Worm (Caenorhabditis elegans) whole organism, L4 larva: ENCODE results near the gene C02F5.5.

Experiments used
- D1046.2 ChIP-seq: fragments of 200-800 bp; sonication (Bioruptor generic); IDR thresholded peaks from 2 replicates; pipeline ENCODE4 v1.3.6; 2022; ENCODE audit warnings: missing genetic modification characterization, missing compliant biosample characterization
- R02D3.7 ChIP-seq: fragments of 150-350 bp; sonication (generic microtip); optimal IDR thresholded peaks from 3 replicates; lab custom pipeline; 2014; ENCODE audit warnings: missing biosample characterization, missing genetic modification characterization
- Y48G9A.11 ChIP-seq: fragments of 200-800 bp; sonication (Bioruptor generic); IDR thresholded peaks from 2 replicates; pipeline ENCODE4 v1.3.6; 2022; ENCODE audit warnings: missing genetic modification reagents, missing genetic modification characterization, missing compliant biosample characterization
- Y5F2A.4 ChIP-seq: fragments of 200-800 bp; sonication (Bioruptor generic); optimal IDR thresholded peaks from 2 replicates; lab custom pipeline; 2018; ENCODE audit warnings: mild to moderate bottlenecking, missing genetic modification characterization, missing compliant biosample characterization
- ZK546.5 ChIP-seq, 2 experiments: sonication (generic microtip); optimal IDR thresholded peaks; 2 replicates each; lab custom pipeline; 2017; ENCODE audit warnings: missing biosample characterization in 2 of 2, missing genetic modification characterization in 2 of 2
- aly-2 ChIP-seq: sonication (generic microtip); optimal IDR thresholded peaks from 2 replicates; lab custom pipeline; 2018; ENCODE audit warnings: missing biosample characterization, missing genetic modification characterization
- attf-4 ChIP-seq: sonication (generic microtip); optimal IDR thresholded peaks from 3 replicates; lab custom pipeline; 2017; ENCODE audit warnings: missing biosample characterization, missing genetic modification characterization
- ceh-62 ChIP-seq: sonication (generic microtip); optimal IDR thresholded peaks from 2 replicates; lab custom pipeline; 2017; ENCODE audit warnings: missing biosample characterization, missing genetic modification characterization
- ceh-82 ChIP-seq: sonication (generic microtip); optimal IDR thresholded peaks from 2 replicates; lab custom pipeline; 2017; ENCODE audit warnings: missing biosample characterization, missing genetic modification characterization
- ces-1 ChIP-seq: fragments of 150-350 bp; sonication (generic microtip); optimal IDR thresholded peaks from 4 replicates; lab custom pipeline; 2014; ENCODE audit warnings: missing biosample characterization, missing genetic modification reagents, missing genetic modification characterization
- ctbp-1 ChIP-seq: fragments of 200-800 bp; sonication (Bioruptor generic); IDR thresholded peaks from 2 replicates; pipeline ENCODE4 v1.3.6; 2022; ENCODE audit warnings: missing genetic modification reagents, missing genetic modification characterization, missing compliant biosample characterization
- daf-16 ChIP-seq, 3 experiments: sonication (generic microtip); optimal IDR thresholded peaks; 2 replicates each; lab custom pipeline; 2016 to 2017; ENCODE audit warnings: missing genetic modification characterization in 3 of 3, missing genetic modification reagents in 3 of 3, mild to moderate bottlenecking in 2 of 3, missing compliant biosample characterization in 2 of 3, missing biosample characterization in 1 of 3, moderate library complexity in 1 of 3
- daf-19 ChIP-seq: fragments of 200-800 bp; sonication (Bioruptor generic); conservative IDR thresholded peaks from 2 replicates; pipeline ENCODE4 v1.3.6; 2022; ENCODE audit warnings: missing genetic modification characterization, missing compliant biosample characterization
- daf-8 ChIP-seq: fragments of 200-800 bp; sonication (Bioruptor generic); IDR thresholded peaks from 2 replicates; pipeline ENCODE4 v1.3.6; 2022; ENCODE audit warnings: missing genetic modification characterization, missing compliant biosample characterization
- dmd-8 ChIP-seq: fragments of 200-800 bp; sonication (Bioruptor generic); IDR thresholded peaks from 2 replicates; pipeline ENCODE4 v1.3.6; 2022; ENCODE audit warnings: missing genetic modification characterization, missing compliant biosample characterization
- duxl-1 ChIP-seq: sonication (generic microtip); optimal IDR thresholded peaks from 2 replicates; lab custom pipeline; 2016; ENCODE audit warnings: mild to moderate bottlenecking, missing genetic modification characterization, moderate library complexity, missing compliant biosample characterization; ENCODE audit not compliant: poor library complexity
- dve-1 ChIP-seq: sonication (generic microtip); optimal IDR thresholded peaks from 2 replicates; lab custom pipeline; 2017; ENCODE audit warnings: antibody characterized with exemption, mild to moderate bottlenecking, missing genetic modification characterization, missing compliant biosample characterization; ENCODE audit not compliant: insufficient read depth
- egl-27 ChIP-seq: sonication (generic microtip); optimal IDR thresholded peaks from 3 replicates; lab custom pipeline; 2017; ENCODE audit warnings: missing biosample characterization, missing genetic modification reagents, missing genetic modification characterization
- fkh-10 ChIP-seq: fragments of 150-350 bp; optimal IDR thresholded peaks from 2 replicates; lab custom pipeline; 2014; ENCODE audit warnings: missing biosample characterization, missing genetic modification reagents, missing genetic modification characterization
- fos-1 ChIP-seq: fragments of 150-350 bp; optimal IDR thresholded peaks from 2 replicates; lab custom pipeline; 2014; ENCODE audit warnings: missing biosample characterization, missing genetic modification characterization
- hlh-11 ChIP-seq: fragments of 200-800 bp; sonication (Bioruptor generic); optimal IDR thresholded peaks from 2 replicates; lab custom pipeline; 2018; ENCODE audit warnings: mild to moderate bottlenecking, missing genetic modification characterization, missing compliant biosample characterization
- lim-7 ChIP-seq: fragments of 200-800 bp; sonication (Bioruptor generic); IDR thresholded peaks from 2 replicates; pipeline ENCODE4 v1.3.6; 2022; ENCODE audit warnings: missing genetic modification characterization, missing compliant biosample characterization
- lin-29 ChIP-seq: fragments of 200-800 bp; sonication (Bioruptor generic); IDR thresholded peaks from 2 replicates; pipeline ENCODE4 v1.3.6; 2022; ENCODE audit warnings: missing genetic modification reagents, missing genetic modification characterization, missing compliant biosample characterization
- lin-38 ChIP-seq: fragments of 200-800 bp; sonication (Bioruptor generic); IDR thresholded peaks from 2 replicates; pipeline ENCODE4 v1.3.6; 2022; ENCODE audit warnings: missing genetic modification reagents, missing genetic modification characterization, missing compliant biosample characterization
- lin-39 ChIP-seq: fragments of 150-350 bp; optimal IDR thresholded peaks from 2 replicates; lab custom pipeline; 2014; ENCODE audit warnings: missing biosample characterization, missing genetic modification reagents, missing genetic modification characterization
- lsy-2 ChIP-seq, 2 experiments: fragments of 150-350 bp in 1 of 2; sonication (generic microtip) in 1 of 2; optimal IDR thresholded peaks; 2 replicates each; lab custom pipeline; 2014 to 2017; ENCODE audit warnings: missing biosample characterization in 2 of 2, missing genetic modification characterization in 2 of 2
- madf-5 ChIP-seq, 2 experiments: fragments of 200-800 bp; sonication (Bioruptor generic); IDR thresholded peaks; 2 replicates each; pipeline ENCODE4 v1.3.6; 2022; ENCODE audit warnings: missing compliant biosample characterization in 2 of 2, missing genetic modification characterization in 2 of 2
- mdl-1 ChIP-seq, 2 experiments: fragments of 150-350 bp in 1 of 2; sonication (generic microtip) in 1 of 2; optimal IDR thresholded peaks; 2 replicates each; lab custom pipeline; 2014 to 2017; ENCODE audit warnings: missing biosample characterization in 2 of 2, missing genetic modification characterization in 2 of 2
- mdt-29 ChIP-seq: fragments of 200-800 bp; sonication (Bioruptor generic); IDR thresholded peaks from 2 replicates; pipeline ENCODE4 v1.3.6; 2022; ENCODE audit warnings: missing genetic modification reagents, missing genetic modification characterization, missing compliant biosample characterization
- nhr-11 ChIP-seq: fragments of 150-350 bp; optimal IDR thresholded peaks from 2 replicates; lab custom pipeline; 2014; ENCODE audit warnings: missing biosample characterization, missing genetic modification characterization
- nhr-28 ChIP-seq: fragments of 150-350 bp; optimal IDR thresholded peaks from 2 replicates; lab custom pipeline; 2014; ENCODE audit warnings: missing biosample characterization, missing genetic modification characterization
- nhr-41 ChIP-seq: fragments of 200-800 bp; sonication (Bioruptor generic); IDR thresholded peaks from 2 replicates; pipeline ENCODE4 v1.3.6; 2022; ENCODE audit warnings: missing genetic modification reagents, missing genetic modification characterization, missing compliant biosample characterization
- nhr-42 ChIP-seq: fragments of 200-800 bp; sonication (Bioruptor generic); IDR thresholded peaks from 2 replicates; pipeline ENCODE4 v1.3.6; 2022; ENCODE audit warnings: missing genetic modification characterization, missing compliant biosample characterization
- nhr-48 ChIP-seq: sonication (generic microtip); optimal IDR thresholded peaks from 2 replicates; lab custom pipeline; 2016; ENCODE audit warnings: mild to moderate bottlenecking, missing genetic modification characterization, missing compliant biosample characterization
- pha-4 ChIP-seq, 2 experiments: fragments of 150-350 bp in 1 of 2; fragments of 200-800 bp in 1 of 2; sonication (Bioruptor generic) in 1 of 2; IDR thresholded peaks in 1 of 2; optimal IDR thresholded peaks in 1 of 2; 2 replicates each; pipeline versions ENCODE4 v1.3.6 to Lab custom; 2014 to 2022; ENCODE audit warnings: missing genetic modification characterization in 2 of 2, missing genetic modification reagents in 2 of 2, missing biosample characterization in 1 of 2, missing compliant biosample characterization in 1 of 2
- pqm-1 ChIP-seq: sonication (generic microtip); optimal IDR thresholded peaks from 2 replicates; lab custom pipeline; 2017; ENCODE audit warnings: missing biosample characterization, missing genetic modification characterization
- sdz-12 ChIP-seq: fragments of 200-800 bp; sonication (Bioruptor generic); optimal IDR thresholded peaks from 2 replicates; lab custom pipeline; 2018; ENCODE audit warnings: mild to moderate bottlenecking, missing genetic modification characterization, missing compliant biosample characterization
- set-16 ChIP-seq: fragments of 200-800 bp; sonication (Bioruptor generic); IDR thresholded peaks from 2 replicates; pipeline ENCODE4 v1.3.6; 2022; ENCODE audit warnings: missing genetic modification reagents, missing genetic modification characterization, missing compliant biosample characterization
- spr-3 ChIP-seq: fragments of 200-800 bp; sonication (Bioruptor generic); optimal IDR thresholded peaks from 2 replicates; lab custom pipeline; 2018; ENCODE audit warnings: mild to moderate bottlenecking, missing genetic modification characterization, missing compliant biosample characterization
- unc-39 ChIP-seq: sonication (generic microtip); optimal IDR thresholded peaks from 2 replicates; lab custom pipeline; 2017; ENCODE audit warnings: missing biosample characterization, missing genetic modification characterization
- unc-62 ChIP-seq, 3 experiments: fragments of 150-350 bp in 1 of 3; sonication (generic microtip); optimal IDR thresholded peaks in 2 of 3; peaks in 1 of 3; 1 replicate in 1 of 3; 2 replicates in 2 of 3; lab custom pipeline; 2014 to 2017; ENCODE audit warnings: missing biosample characterization in 3 of 3, missing genetic modification characterization in 3 of 3, missing genetic modification reagents in 3 of 3, missing genotype in 1 of 3
- vab-7 ChIP-seq: fragments of 200-800 bp; sonication (Bioruptor generic); IDR thresholded peaks from 2 replicates; pipeline ENCODE4 v1.3.6; 2022; ENCODE audit warnings: missing genetic modification reagents, missing genetic modification characterization, missing compliant biosample characterization
- zfp-2 ChIP-seq: sonication (generic microtip); optimal IDR thresholded peaks from 2 replicates; lab custom pipeline; 2016; ENCODE audit warnings: mild to moderate bottlenecking, missing genetic modification characterization, missing compliant biosample characterization
- zfp-3 ChIP-seq: fragments of 200-800 bp; sonication (Bioruptor generic); conservative IDR thresholded peaks from 2 replicates; pipeline ENCODE4 v1.3.6; 2022; ENCODE audit warnings: missing genetic modification reagents, missing genetic modification characterization, missing compliant biosample characterization

Gene C02F5.5

ce11 chrIII:8237827-8238226, 1.8 kb downstream of the C02F5.5 start, which contains the start of gene tsp-2 (continued):
- TF ChIP-seq D1046.2 (GFP tag; lab: Robert Waterston, UW) (no peak), lsy-2 (tag; optimal IDR thresholded peaks at IDR 0.05; lab: Kevin White, UChicago) (peak in 1 of 2 experiments; percentile 75), vab-7 (GFP tag; lab: Robert Waterston, UW) (no peak), daf-8 (GFP tag; lab: Robert Waterston, UW) (no peak), dmd-8 (no peak), sdz-12 (no peak), pha-4 (GFP tag; IDR thresholded peaks at IDR 0.05; lab: Robert Waterston, UW) (no peak), pha-4 (tag; optimal IDR thresholded peaks at IDR 0.05; lab: Kevin White, UChicago) (no peak), Y5F2A.4 (GFP tag; lab: Kevin White, UChicago) (no peak), zfp-2 (tag; lab: Kevin White, UChicago) (no peak), dve-1 (peak; percentile 76), nhr-42 (GFP tag; lab: Robert Waterston, UW) (no peak), ces-1 (no peak), nhr-28 (peak; percentile 88), daf-19 (GFP tag; lab: Robert Waterston, UW) (no peak), lin-38 (GFP tag; lab: Robert Waterston, UW) (no peak), lin-29 (no peak), aly-2 (no peak), ceh-82 (tag; lab: Kevin White, UChicago) (no peak), zfp-3 (GFP tag; lab: Robert Waterston, UW) (no peak), lim-7 (no peak), R02D3.7 (tag; lab: Kevin White, UChicago) (no peak)

DNA sequence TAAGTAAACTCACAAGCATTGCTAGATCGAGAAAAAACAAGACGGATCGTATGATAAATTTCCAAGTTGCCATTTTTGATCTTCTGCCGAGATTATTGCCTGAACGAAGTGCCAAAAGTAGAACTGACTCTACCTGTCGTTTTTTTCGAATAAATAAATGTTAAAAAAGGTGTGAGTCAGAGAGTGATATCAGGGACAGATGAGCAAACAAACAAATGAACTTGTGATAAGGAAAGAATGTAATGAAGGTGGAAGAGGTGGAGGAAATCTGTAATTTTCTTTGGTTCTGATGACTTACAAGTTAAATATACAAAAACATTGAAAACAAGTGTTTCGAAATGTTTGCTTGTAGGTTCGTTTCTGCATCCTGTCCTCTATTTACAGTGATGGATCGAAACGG, 3.3 kb downstream of the C02F5.5 start, which contains the start of gene tsp-1:
Gene tsp-1 (minus strand): TSS at position 99 of the 400 bp plus-strand sequence.
- TF ChIP-seq daf-16 (GFP tag; optimal IDR thresholded peaks at IDR 0.05; lab: Kevin White, UChicago) (no peak), daf-16 (tag; optimal IDR thresholded peaks at IDR 0.05; lab: Kevin White, UChicago) (peak; percentile 35), pqm-1 (peak; percentile 55), nhr-28 (peak; percentile 27), nhr-41 (GFP tag; lab: Robert Waterston, UW) (no peak)

DNA sequence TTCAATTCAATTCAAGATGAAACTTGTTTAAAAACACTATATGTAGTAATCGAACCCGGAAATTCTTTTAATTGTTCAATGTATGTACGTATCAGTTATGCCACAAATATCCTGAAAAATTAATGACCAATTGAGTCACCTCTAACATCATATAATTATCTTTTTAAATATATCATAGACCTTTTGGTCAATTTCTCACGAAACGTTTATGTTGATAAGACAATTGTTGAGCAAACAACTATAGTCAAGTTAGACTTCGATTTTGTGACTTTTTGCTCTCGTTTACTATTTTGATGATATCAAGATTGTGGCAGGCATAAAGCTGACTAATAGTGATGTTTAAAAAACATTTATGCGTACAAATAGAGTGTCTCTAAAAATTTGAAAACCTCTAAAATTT, 4.3 kb downstream of the C02F5.5 start:
- TF ChIP-seq daf-16 (GFP tag; optimal IDR thresholded peaks at IDR 0.05; lab: Kevin White, UChicago): no peak
- TF ChIP-seq daf-16 (tag; optimal IDR thresholded peaks at IDR 0.05; lab: Kevin White, UChicago): peak; percentile 58
- TF ChIP-seq egl-27 (tag; lab: Kevin White, UChicago): no peak
- peak; percentile 22 for TF ChIP-seq nhr-28
- TF ChIP-seq hlh-11: peak; percentile 11
- peak; percentile 13 for TF ChIP-seq pqm-1
- no peak for TF ChIP-seq fos-1 (tag; lab: Kevin White, UChicago)
- TF ChIP-seq duxl-1: no peak
- no peak for TF ChIP-seq mdt-29
- TF ChIP-seq dve-1: peak; percentile 1

DNA sequence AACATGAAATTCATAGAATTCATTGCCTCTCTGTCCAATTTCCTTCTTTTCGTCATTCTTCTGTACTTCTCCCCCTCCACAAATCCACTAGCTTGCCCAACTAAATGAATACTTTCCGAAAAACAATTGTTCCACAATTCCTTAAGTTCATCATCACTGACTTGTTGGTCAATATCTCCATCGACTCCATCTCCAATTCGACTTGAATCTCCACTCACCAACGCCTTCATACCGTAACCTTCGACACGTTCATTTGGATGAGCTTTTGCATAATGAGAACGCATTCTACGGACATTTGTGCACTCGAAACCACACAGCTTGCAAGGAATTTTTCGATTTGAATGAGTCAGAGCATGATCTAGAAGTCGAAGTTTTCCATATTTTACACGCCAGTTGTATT, 5.0 kb downstream of the C02F5.5 start:
- TF ChIP-seq Y48G9A.11 (GFP tag; lab: Robert Waterston, UW) (no peak), unc-62 (GFP tag; optimal IDR thresholded peaks at IDR 0.05 in 1 of 2; lab: Kevin White, UChicago) (peak in 1 of 2 experiments; percentile 95), unc-62 (tag; optimal IDR thresholded peaks at IDR 0.05; lab: Kevin White, UChicago) (no peak)
- TF ChIP-seq, all 104 proteins: peak for 1

ce11 chrIII:8242809-8243208, 6.8 kb downstream of the C02F5.5 start, which contains the start of gene C02F5.12:
Gene C02F5.12 (minus strand): TSS chrIII:8243029.
- TF ChIP-seq spr-3 (no peak), daf-8 (GFP tag; lab: Robert Waterston, UW) (no peak), nhr-11 (tag; lab: Kevin White, UChicago) (peak; percentile 48), mdl-1 (tag; optimal IDR thresholded peaks at IDR 0.05; lab: Kevin White, UChicago) (no peak), attf-4 (tag; lab: Kevin White, UChicago) (no peak), ceh-62 (no peak), D1046.2 (GFP tag; lab: Robert Waterston, UW) (no peak), nhr-48 (tag; lab: Kevin White, UChicago) (peak; percentile 9), ZK546.5 (tag; optimal IDR thresholded peaks at IDR 0.05; lab: Kevin White, UChicago) (no peak), fkh-10 (GFP tag; lab: Kevin White, UChicago) (no peak), nhr-42 (GFP tag; lab: Robert Waterston, UW) (no peak), ctbp-1 (GFP tag; lab: Robert Waterston, UW) (no peak), lin-39 (tag; lab: Kevin White, UChicago) (no peak), unc-39 (no peak), nhr-41 (GFP tag; lab: Robert Waterston, UW) (no peak), set-16 (GFP tag; lab: Robert Waterston, UW) (no peak), egl-27 (tag; lab: Kevin White, UChicago) (no peak), hlh-11 (peak; percentile 64), madf-5 (GFP tag; IDR thresholded peaks at IDR 0.05; lab: Robert Waterston, UW) (no peak)
